Worm (Caenorhabditis elegans) whole organism, L1 larva: ENCODE data around the gene srh-159.

Experiments used
- C04F5.9 ChIP-seq: sonication (generic microtip); optimal IDR thresholded peaks from 2 replicates; lab custom pipeline; 2016; ENCODE audit warnings: missing genetic modification characterization, missing compliant biosample characterization
- C16A3.4 ChIP-seq: fragments of 150-350 bp; optimal IDR thresholded peaks from 2 replicates; lab custom pipeline; 2014; ENCODE audit warnings: missing biosample characterization, missing genetic modification characterization
- C34B4.2 ChIP-seq: sonication (generic microtip); optimal IDR thresholded peaks from 2 replicates; lab custom pipeline; 2017; ENCODE audit warnings: mild to moderate bottlenecking, missing genetic modification characterization, missing compliant biosample characterization
- F16B12.6 ChIP-seq: fragments of 150-350 bp; optimal IDR thresholded peaks from 2 replicates; lab custom pipeline; 2014; ENCODE audit warnings: missing biosample characterization, missing genetic modification characterization
- Y116A8C.19 ChIP-seq: sonication (generic microtip); optimal IDR thresholded peaks from 2 replicates; lab custom pipeline; 2016; ENCODE audit warnings: missing compliant biosample characterization, missing genetic modification characterization, borderline replicate concordance
- aly-2 ChIP-seq: fragments of 150-350 bp; optimal IDR thresholded peaks from 2 replicates; lab custom pipeline; 2014; ENCODE audit warnings: missing biosample characterization, missing genetic modification characterization
- ceh-63 ChIP-seq: fragments of 200-800 bp; sonication (Bioruptor generic); optimal IDR thresholded peaks from 2 replicates; lab custom pipeline; 2018; ENCODE audit warnings: mild to moderate bottlenecking, missing genetic modification characterization, missing compliant biosample characterization
- ceh-8 ChIP-seq: fragments of 200-800 bp; sonication (Bioruptor generic); optimal IDR thresholded peaks from 2 replicates; lab custom pipeline; 2018; ENCODE audit warnings: mild to moderate bottlenecking, missing genetic modification characterization, moderate library complexity, missing compliant biosample characterization
- ceh-82 ChIP-seq, 3 experiments: fragments of 150-350 bp in 1 of 3; sonication (generic microtip) in 2 of 3; optimal IDR thresholded peaks; 2 replicates each; lab custom pipeline; 2014 to 2017; ENCODE audit warnings: missing biosample characterization in 3 of 3, missing genetic modification characterization in 3 of 3
- ces-1 ChIP-seq: fragments of 150-350 bp; optimal IDR thresholded peaks from 2 replicates; lab custom pipeline; 2014; ENCODE audit warnings: missing biosample characterization, missing genetic modification reagents, missing genetic modification characterization
- dsc-1 ChIP-seq: sonication (generic microtip); optimal IDR thresholded peaks from 2 replicates; lab custom pipeline; 2016; ENCODE audit warnings: mild to moderate bottlenecking, missing genetic modification characterization, missing compliant biosample characterization
- efl-3 ChIP-seq: fragments of 200-800 bp; sonication (Bioruptor generic); optimal IDR thresholded peaks from 2 replicates; lab custom pipeline; 2018; ENCODE audit warnings: mild to moderate bottlenecking, missing genetic modification characterization, missing compliant biosample characterization
- egl-13 ChIP-seq: sonication (generic microtip); optimal IDR thresholded peaks from 2 replicates; lab custom pipeline; 2016; ENCODE audit warnings: missing genotype, missing genetic modification reagents, missing genetic modification characterization, missing compliant biosample characterization
- egl-27 ChIP-seq, 2 experiments: fragments of 150-350 bp in 1 of 2; sonication (generic microtip); optimal IDR thresholded peaks; 3 replicates each; lab custom pipeline; 2017 to 2018; ENCODE audit warnings: missing biosample characterization in 2 of 2, missing genetic modification characterization in 2 of 2, missing genetic modification reagents in 2 of 2
- elt-2 ChIP-seq: sonication (generic microtip); optimal IDR thresholded peaks from 2 replicates; lab custom pipeline; 2016; ENCODE audit warnings: missing genetic modification characterization, mild to moderate bottlenecking, inconsistent platforms, missing compliant biosample characterization, missing genetic modification reagents
- fkh-4 ChIP-seq: sonication (generic microtip); optimal IDR thresholded peaks from 2 replicates; lab custom pipeline; 2016; ENCODE audit warnings: missing compliant biosample characterization, missing genetic modification characterization, borderline replicate concordance
- fos-1 ChIP-seq: fragments of 150-350 bp; optimal IDR thresholded peaks from 2 replicates; lab custom pipeline; 2014; ENCODE audit warnings: missing biosample characterization, missing genetic modification characterization
- hpl-2 ChIP-seq: fragments of 150-350 bp; optimal IDR thresholded peaks from 2 replicates; lab custom pipeline; 2014; ENCODE audit warnings: missing biosample characterization, missing genetic modification reagents, missing genetic modification characterization
- isw-1 ChIP-seq: fragments of 200-800 bp; sonication (Bioruptor generic); IDR thresholded peaks from 2 replicates; pipeline ENCODE4 v1.3.6; 2022; ENCODE audit warnings: missing genetic modification characterization, missing compliant biosample characterization
- jun-1 ChIP-seq: fragments of 150-350 bp; optimal IDR thresholded peaks from 2 replicates; lab custom pipeline; 2014; ENCODE audit warnings: missing biosample characterization, missing genetic modification reagents, missing genetic modification characterization
- lin-14 ChIP-seq: fragments of 200-800 bp; sonication (Bioruptor generic); optimal IDR thresholded peaks from 2 replicates; lab custom pipeline; 2018; ENCODE audit warnings: mild to moderate bottlenecking, missing genetic modification characterization, moderate library complexity, missing compliant biosample characterization
- lin-15B ChIP-seq: fragments of 150-350 bp; sonication (generic microtip); optimal IDR thresholded peaks from 3 replicates; lab custom pipeline; 2014; ENCODE audit warnings: missing biosample characterization, missing genetic modification characterization
- lir-3 ChIP-seq: sonication (generic microtip); optimal IDR thresholded peaks from 2 replicates; lab custom pipeline; 2016; ENCODE audit warnings: mild to moderate bottlenecking, missing genetic modification characterization, moderate library complexity, missing compliant biosample characterization; ENCODE audit not compliant: poor library complexity
- mep-1 ChIP-seq: fragments of 150-350 bp; optimal IDR thresholded peaks from 2 replicates; lab custom pipeline; 2014; ENCODE audit warnings: missing biosample characterization, missing genetic modification characterization
- nhr-19 ChIP-seq: fragments of 200-800 bp; sonication (Bioruptor generic); conservative IDR thresholded peaks from 2 replicates; pipeline ENCODE4 v1.3.6; 2022; ENCODE audit warnings: missing genetic modification characterization, missing compliant biosample characterization
- nhr-84 ChIP-seq: sonication (generic microtip); optimal IDR thresholded peaks from 2 replicates; lab custom pipeline; 2017; ENCODE audit warnings: missing biosample characterization, missing genetic modification characterization
- pax-3 ChIP-seq: fragments of 200-800 bp; sonication (Bioruptor generic); optimal IDR thresholded peaks from 2 replicates; lab custom pipeline; 2018; ENCODE audit warnings: mild to moderate bottlenecking, missing genetic modification characterization, moderate library complexity, missing compliant biosample characterization
- pqm-1 ChIP-seq: sonication (generic microtip); optimal IDR thresholded peaks from 3 replicates; lab custom pipeline; 2017; ENCODE audit warnings: missing biosample characterization, missing genetic modification characterization
- snpc-4 ChIP-seq: fragments of 150-350 bp; optimal IDR thresholded peaks from 2 replicates; lab custom pipeline; 2014; ENCODE audit warnings: missing biosample characterization, missing genetic modification characterization
- sptf-1 ChIP-seq: fragments of 150-350 bp; optimal IDR thresholded peaks from 2 replicates; lab custom pipeline; 2014; ENCODE audit warnings: missing biosample characterization, missing genetic modification characterization
- swsn-7 ChIP-seq: sonication (generic microtip); optimal IDR thresholded peaks from 2 replicates; lab custom pipeline; 2016; ENCODE audit warnings: missing genetic modification characterization, missing compliant biosample characterization
- tbx-2 ChIP-seq: sonication (generic microtip); optimal IDR thresholded peaks from 2 replicates; lab custom pipeline; 2016; ENCODE audit warnings: missing genetic modification characterization, missing compliant biosample characterization
- tlp-1 ChIP-seq: fragments of 150-350 bp; optimal IDR thresholded peaks from 2 replicates; lab custom pipeline; 2014; ENCODE audit warnings: missing biosample characterization, missing genetic modification characterization
- unc-130 ChIP-seq: fragments of 150-350 bp; optimal IDR thresholded peaks from 2 replicates; lab custom pipeline; 2017; ENCODE audit warnings: missing biosample characterization, missing genetic modification characterization, inconsistent platforms
- unc-62 ChIP-seq: fragments of 150-350 bp; optimal IDR thresholded peaks from 2 replicates; lab custom pipeline; 2014; ENCODE audit warnings: missing biosample characterization, missing genetic modification reagents, missing genetic modification characterization
- unc-86 ChIP-seq: sonication (generic microtip); optimal IDR thresholded peaks from 2 replicates; lab custom pipeline; 2016; ENCODE audit warnings: missing genetic modification characterization, missing compliant biosample characterization
- zag-1 ChIP-seq: fragments of 150-350 bp; optimal IDR thresholded peaks from 2 replicates; lab custom pipeline; 2014; ENCODE audit warnings: missing biosample characterization, missing genetic modification characterization
- ztf-11 ChIP-seq, 2 experiments: sonication (generic microtip); optimal IDR thresholded peaks; 2 replicates each; lab custom pipeline; 2016 to 2017; ENCODE audit warnings: missing genetic modification characterization in 2 of 2, missing biosample characterization in 1 of 2, missing compliant biosample characterization in 1 of 2

srh-159 gene

DNA sequence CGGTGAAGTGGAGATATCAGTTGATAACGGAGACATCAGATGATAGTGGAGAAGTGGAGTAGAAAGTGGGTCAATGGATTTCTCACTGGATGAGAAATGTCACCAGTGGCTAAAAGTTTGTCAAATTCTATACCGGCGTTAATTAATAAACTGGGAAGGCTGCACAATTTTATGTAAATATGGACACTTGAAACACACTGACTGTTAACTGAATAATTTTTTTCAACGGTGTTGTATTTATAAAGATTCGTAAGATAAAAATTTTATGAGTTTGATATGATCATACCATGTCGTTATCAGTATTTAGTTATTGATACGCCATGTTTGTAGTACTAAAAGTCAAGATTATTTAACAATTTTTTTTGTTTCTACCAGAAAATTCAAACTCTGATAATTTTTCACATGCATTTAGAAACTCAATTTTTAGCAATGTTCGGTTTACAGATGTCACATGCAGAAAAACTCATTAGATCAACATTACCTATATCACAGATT is 22.7 kb upstream of the srh-159 start, which contains the start of gene F40D4.12:
Gene F40D4.12 (plus strand): TSS at position 445 of the 495 bp plus-strand sequence.
- TF ChIP-seq nhr-19 (GFP tag; lab: Robert Waterston, UW) (no peak), tlp-1 (tag; lab: Kevin White, UChicago) (peak; percentile 5), fkh-4 (tag; lab: Kevin White, UChicago) (no peak), swsn-7 (tag; lab: Kevin White, UChicago) (no peak), mep-1 (tag; lab: Kevin White, UChicago) (no peak), elt-2 (tag; lab: Kevin White, UChicago) (peak; percentile 82)

DNA sequence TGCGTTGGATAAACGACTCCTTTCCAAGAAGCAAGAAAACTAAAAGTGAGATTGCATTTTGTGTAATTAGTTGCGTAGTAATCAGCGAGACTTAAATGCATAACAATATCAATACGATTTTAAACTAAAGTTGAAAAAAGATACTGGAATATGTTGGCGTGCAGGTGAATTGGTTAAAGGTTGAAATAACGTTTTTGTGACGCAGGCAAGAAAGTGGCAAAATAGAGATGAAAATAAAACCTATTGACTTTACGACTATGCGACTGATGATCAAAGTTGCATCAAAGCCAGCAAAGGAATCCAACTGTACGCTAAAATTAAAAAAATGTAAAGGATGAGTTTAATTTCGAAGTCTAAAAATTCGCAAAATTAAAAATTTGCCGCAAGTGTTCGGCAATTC is 16.7 kb upstream of the srh-159 start, which contains the start of gene srh-102:
Gene srh-102 (minus strand): TSS at position 101 of the 400 bp plus-strand sequence.
- no peak for TF ChIP-seq lin-14
- TF ChIP-seq tbx-2 (tag; lab: Kevin White, UChicago) = no peak
- no peak for TF ChIP-seq nhr-84 (tag; lab: Kevin White, UChicago)
- no peak for TF ChIP-seq C04F5.9 (tag; lab: Kevin White, UChicago)
- no peak for TF ChIP-seq ceh-63 (GFP tag; lab: Kevin White, UChicago)
- no peak for TF ChIP-seq Y116A8C.19 (tag; lab: Kevin White, UChicago)
- TF ChIP-seq ceh-82 (tag; optimal IDR thresholded peaks at IDR 0.05; lab: Kevin White, UChicago) = no peak
- TF ChIP-seq aly-2 (tag; lab: Kevin White, UChicago) = no peak
- no peak for TF ChIP-seq egl-13 (tag; lab: Kevin White, UChicago)
- TF ChIP-seq fos-1 (tag; lab: Kevin White, UChicago) = no peak
- TF ChIP-seq tlp-1 (tag; lab: Kevin White, UChicago) = no peak
- TF ChIP-seq snpc-4 (tag; lab: Kevin White, UChicago) = no peak
- no peak for TF ChIP-seq unc-62

DNA sequence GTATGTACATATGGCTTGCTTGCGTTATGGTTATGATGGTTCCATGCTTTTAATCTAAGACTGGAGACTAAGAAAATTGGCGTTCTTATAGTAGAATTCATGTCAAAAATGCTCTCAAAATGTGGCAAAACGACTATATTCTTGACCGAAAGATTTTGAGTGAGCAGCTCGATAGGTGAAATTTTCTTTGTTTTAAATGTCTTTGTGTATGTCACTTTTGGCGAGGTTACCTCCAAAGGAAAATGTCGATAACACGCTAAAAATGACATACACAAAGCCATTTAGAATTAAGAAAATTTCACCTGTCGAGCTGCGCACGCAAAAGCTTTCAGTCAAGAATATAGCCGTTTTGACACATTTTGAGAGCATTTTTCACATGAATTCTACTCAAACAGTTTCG is 14.7 kb upstream of the srh-159 start, which contains the start of gene srz-66:
Gene srz-66 (minus strand): TSS at position 101 of the 400 bp plus-strand sequence.
- TF ChIP-seq egl-27 (tag; optimal IDR thresholded peaks at IDR 0.05; lab: Kevin White, UChicago) = no peak
- no peak for TF ChIP-seq ztf-11 (tag; optimal IDR thresholded peaks at IDR 0.05; lab: Kevin White, UChicago)
- no peak for TF ChIP-seq lir-3 (tag; lab: Kevin White, UChicago)
- TF ChIP-seq F16B12.6 = no peak
- no peak for TF ChIP-seq lin-15B (tag; lab: Kevin White, UChicago)
- no peak for TF ChIP-seq Y116A8C.19 (tag; lab: Kevin White, UChicago)
- TF ChIP-seq unc-86 (tag; lab: Kevin White, UChicago) = no peak
- TF ChIP-seq egl-13 (tag; lab: Kevin White, UChicago) = no peak
- no peak for TF ChIP-seq unc-130 (tag; lab: Kevin White, UChicago)
- no peak for TF ChIP-seq lin-14
- no peak for TF ChIP-seq isw-1 (GFP tag; lab: Robert Waterston, UW)
- no peak for TF ChIP-seq jun-1 (tag; lab: Kevin White, UChicago)
- no peak for TF ChIP-seq ceh-8
- no peak for TF ChIP-seq sptf-1 (tag; lab: Kevin White, UChicago)
- no peak for TF ChIP-seq C16A3.4 (tag; lab: Kevin White, UChicago)
- TF ChIP-seq zag-1 = no peak
- no peak for TF ChIP-seq pax-3 (tag; lab: Kevin White, UChicago)
- no peak for TF ChIP-seq efl-3 (GFP tag; lab: Kevin White, UChicago)
- no peak for TF ChIP-seq dsc-1 (tag; lab: Kevin White, UChicago)

DNA sequence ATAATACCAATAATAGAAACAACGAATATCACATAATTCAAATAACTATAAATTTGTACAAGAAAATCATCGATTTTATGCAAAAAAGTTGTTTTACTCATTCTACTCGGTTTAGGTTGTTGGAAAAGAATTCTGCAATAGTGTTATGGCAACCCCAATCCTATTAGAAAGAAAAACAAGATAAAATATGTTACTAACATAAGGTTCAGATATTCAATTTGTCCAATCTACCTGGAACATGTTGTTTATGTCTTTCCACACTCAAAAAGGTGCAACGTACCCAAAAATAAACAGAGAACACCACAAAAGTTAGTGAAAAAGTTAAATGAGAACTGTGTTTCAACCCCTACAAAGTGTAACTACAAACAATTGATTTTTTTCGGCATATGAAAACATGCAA is 11.3 kb upstream of the srh-159 start, which contains the start of gene srw-51:
Gene srw-51 (minus strand): TSS at position 101 of the 400 bp plus-strand sequence.
- TF ChIP-seq isw-1 (GFP tag; lab: Robert Waterston, UW) (no peak), aly-2 (tag; lab: Kevin White, UChicago) (no peak), hpl-2 (GFP tag; lab: Kevin White, UChicago) (no peak), ces-1 (no peak), tlp-1 (tag; lab: Kevin White, UChicago) (no peak), C34B4.2 (tag; lab: Kevin White, UChicago) (no peak), pqm-1 (tag; lab: Kevin White, UChicago) (no peak)
